Worm (Caenorhabditis elegans) whole organism, late embryonic: ENCODE results near the gene clec-50.

ENCODE experiments used
- F13H6.1 ChIP-seq: sonication (generic microtip); optimal IDR thresholded peaks from 2 replicates; lab custom pipeline; 2016; ENCODE audit warnings: missing genetic modification characterization, missing compliant biosample characterization
- ama-1 ChIP-seq: fragments of 150-350 bp; optimal IDR thresholded peaks from 2 replicates; lab custom pipeline; 2014
- ceh-22 ChIP-seq: sonication (generic microtip); optimal IDR thresholded peaks from 2 replicates; lab custom pipeline; 2017; ENCODE audit warnings: missing biosample characterization, missing genetic modification characterization
- dmd-4 ChIP-seq: sonication (generic microtip); optimal IDR thresholded peaks from 2 replicates; lab custom pipeline; 2016; ENCODE audit warnings: borderline replicate concordance, missing genetic modification characterization, missing compliant biosample characterization
- elt-2 ChIP-seq: sonication (generic microtip); optimal IDR thresholded peaks from 2 replicates; lab custom pipeline; 2016; ENCODE audit warnings: missing genetic modification reagents, missing genetic modification characterization, missing compliant biosample characterization
- eyg-1 ChIP-seq: sonication (generic microtip); optimal IDR thresholded peaks from 2 replicates; lab custom pipeline; 2016; ENCODE audit warnings: missing genotype, missing genetic modification characterization, missing compliant biosample characterization
- fax-1 ChIP-seq: sonication (generic microtip); optimal IDR thresholded peaks from 2 replicates; lab custom pipeline; 2016; ENCODE audit warnings: missing genotype, missing genetic modification characterization, missing compliant biosample characterization
- madf-2 ChIP-seq: sonication (generic microtip); optimal IDR thresholded peaks from 2 replicates; lab custom pipeline; 2017; ENCODE audit warnings: missing genetic modification characterization, missing compliant biosample characterization
- nhr-11 ChIP-seq: fragments of 150-350 bp; optimal IDR thresholded peaks from 2 replicates; lab custom pipeline; 2014; ENCODE audit warnings: missing biosample characterization, missing genetic modification characterization
- nhr-232 ChIP-seq: sonication (generic microtip); optimal IDR thresholded peaks from 2 replicates; lab custom pipeline; 2016; ENCODE audit warnings: missing genetic modification characterization, missing compliant biosample characterization
- pha-2 ChIP-seq: sonication (generic microtip); optimal IDR thresholded peaks from 2 replicates; lab custom pipeline; 2017; ENCODE audit warnings: mild to moderate bottlenecking, missing genetic modification characterization, missing compliant biosample characterization
- sox-2 ChIP-seq: fragments of 200-800 bp; sonication (Bioruptor generic); IDR thresholded peaks from 2 replicates; pipeline ENCODE4 v1.3.6; 2022; ENCODE audit warnings: missing genetic modification reagents, missing genetic modification characterization, missing compliant biosample characterization
- tbx-7 ChIP-seq: sonication (generic microtip); optimal IDR thresholded peaks from 2 replicates; lab custom pipeline; 2016; ENCODE audit warnings: missing genotype, missing genetic modification characterization, missing compliant biosample characterization
- unc-86 ChIP-seq: sonication (generic microtip); optimal IDR thresholded peaks from 2 replicates; lab custom pipeline; 2016; ENCODE audit warnings: missing genetic modification characterization, missing compliant biosample characterization

- TF ChIP-seq fax-1 (no peak), pha-2 (tag; lab: Kevin White, UChicago) (no peak), tbx-7 (no peak), unc-86 (tag; lab: Kevin White, UChicago) (no peak), ceh-22 (no peak), sox-2 (no peak), ama-1 (lab: Kevin White, UChicago) (no peak), eyg-1 (tag; lab: Kevin White, UChicago) (no peak), dmd-4 (tag; lab: Kevin White, UChicago) (no peak), elt-2 (tag; lab: Kevin White, UChicago) (no peak), madf-2 (tag; lab: Kevin White, UChicago) (no peak), nhr-232 (tag; lab: Kevin White, UChicago) (no peak), nhr-11 (tag; lab: Kevin White, UChicago) (no peak), F13H6.1 (no peak)
Measured at ce11 chrV:19755260-19755659, at the start of gene clec-50.
